Worm (Caenorhabditis elegans): Measurements from ENCODE around the gene F01D4.8.

The F01D4.8 gene

DNA sequence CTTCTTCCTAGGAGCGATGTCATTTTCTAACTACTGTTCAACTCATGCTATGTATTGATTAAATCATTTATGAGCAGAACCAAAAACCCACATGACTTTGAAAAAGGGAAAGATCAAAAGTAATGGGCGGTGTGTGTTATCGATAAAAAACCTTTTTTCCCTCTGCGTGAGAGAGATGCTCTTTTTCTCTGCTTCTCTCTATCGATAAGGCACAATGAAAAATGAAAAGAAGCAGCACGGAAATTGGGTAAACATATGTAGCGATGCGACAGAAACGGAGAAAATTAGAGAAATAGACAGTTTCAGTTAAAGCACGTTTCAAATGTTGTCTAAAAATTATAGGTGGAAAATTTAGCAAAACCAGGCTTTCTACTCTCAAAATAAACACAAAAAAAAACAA, 49.4 kb upstream of the F01D4.8 start (continued):
- TF ChIP-seq let-607 (tag; optimal IDR thresholded peaks at IDR 0.05), result peak in 1 of 2 experiments; percentile 3
- TF ChIP-seq F22D6.2 (tag; optimal IDR thresholded peaks at IDR 0.05), result no peak
- TF ChIP-seq attf-6 (GFP tag; IDR thresholded peaks at IDR 0.05), result no peak
- peak; percentile 10 for TF ChIP-seq lin-40 (tag; optimal IDR thresholded peaks at IDR 0.05)
- no peak for TF ChIP-seq fkh-3 (tag; optimal IDR thresholded peaks at IDR 0.05)

DNA sequence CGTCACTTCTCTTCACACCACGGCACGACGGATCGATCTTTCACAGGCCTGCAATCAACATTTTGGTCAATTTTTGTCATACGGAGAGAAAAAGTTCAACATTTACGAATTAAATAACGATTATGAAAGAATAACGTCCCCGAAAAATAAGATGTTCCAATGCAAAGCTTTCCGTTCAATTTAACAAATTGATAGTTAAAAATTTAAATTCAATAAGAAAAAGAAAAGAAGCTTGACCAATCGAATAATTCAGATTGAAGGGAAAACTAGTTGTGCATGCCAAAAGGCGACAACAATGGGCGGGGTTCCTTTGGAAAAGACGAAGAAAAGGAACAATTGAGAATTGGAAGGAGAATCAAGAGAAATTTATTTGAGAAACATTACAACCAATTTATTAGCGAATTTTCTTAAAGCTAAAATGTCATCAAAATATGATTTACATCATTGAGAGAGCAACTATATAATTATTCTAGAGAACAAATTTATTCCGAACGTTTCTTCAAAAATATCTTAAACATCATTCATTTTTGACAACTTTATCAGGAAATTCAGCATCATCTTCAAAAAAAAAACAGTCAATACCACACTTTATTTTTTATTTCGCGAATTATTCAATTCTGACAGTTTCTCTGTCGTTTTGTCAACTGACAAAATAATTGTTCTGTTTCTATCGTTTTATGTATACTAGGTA, 48.8 kb upstream of the F01D4.8 start, which contains the start of gene tax-6:
tax-6 (minus strand) TSS at position 51 of the 691 bp plus-strand sequence.
- no peak for TF ChIP-seq ccch-3 (GFP tag; optimal IDR thresholded peaks at IDR 0.05)
- TF ChIP-seq hlh-26 (GFP tag; conservative IDR thresholded peaks at IDR 0.05), result no peak
- TF ChIP-seq ztf-26 (tag; optimal IDR thresholded peaks at IDR 0.05), result no peak
- no peak for TF ChIP-seq rcor-1 (GFP tag; IDR thresholded peaks at IDR 0.05)
- TF ChIP-seq ceh-58 (GFP tag; IDR thresholded peaks at IDR 0.05), result no peak
- TF ChIP-seq F49E8.2 (tag; optimal IDR thresholded peaks at IDR 0.05; ENCODE audit: insufficient read depth), result no peak
- TF ChIP-seq madf-10 (tag; optimal IDR thresholded peaks at IDR 0.05), result no peak
- no peak for TF ChIP-seq F57A8.1 (GFP tag; optimal IDR thresholded peaks at IDR 0.05)
- no peak for TF ChIP-seq ets-4 (GFP tag; optimal IDR thresholded peaks at IDR 0.05)
- TF ChIP-seq B0336.3 (GFP tag; IDR thresholded peaks at IDR 0.05), result no peak
- no peak for TF ChIP-seq F37B4.10 (GFP tag; IDR thresholded peaks at IDR 0.05)
- no peak for TF ChIP-seq cebp-1 (GFP tag; IDR thresholded peaks at IDR 0.05)
- no peak for TF ChIP-seq cebp-1 (tag; optimal IDR thresholded peaks at IDR 0.05)
- TF ChIP-seq F33H1.4 (GFP tag; IDR thresholded peaks at IDR 0.05), result no peak
- TF ChIP-seq ama-1 (optimal IDR thresholded peaks at IDR 0.05), result no peak
- TF ChIP-seq ama-1 (GFP tag; optimal IDR thresholded peaks at IDR 0.05), result no peak
- TF ChIP-seq ztf-22 (GFP tag; optimal IDR thresholded peaks at IDR 0.05), result no peak
- TF ChIP-seq hmg-20 (GFP tag; IDR thresholded peaks at IDR 0.05), result no peak
- no peak for TF ChIP-seq pha-4 (tag; optimal IDR thresholded peaks at IDR 0.05)
- TF ChIP-seq F57C9.4 (tag; optimal IDR thresholded peaks at IDR 0.05), result no peak
- no peak for TF ChIP-seq T07F8.4 (tag; optimal IDR thresholded peaks at IDR 0.05)

DNA sequence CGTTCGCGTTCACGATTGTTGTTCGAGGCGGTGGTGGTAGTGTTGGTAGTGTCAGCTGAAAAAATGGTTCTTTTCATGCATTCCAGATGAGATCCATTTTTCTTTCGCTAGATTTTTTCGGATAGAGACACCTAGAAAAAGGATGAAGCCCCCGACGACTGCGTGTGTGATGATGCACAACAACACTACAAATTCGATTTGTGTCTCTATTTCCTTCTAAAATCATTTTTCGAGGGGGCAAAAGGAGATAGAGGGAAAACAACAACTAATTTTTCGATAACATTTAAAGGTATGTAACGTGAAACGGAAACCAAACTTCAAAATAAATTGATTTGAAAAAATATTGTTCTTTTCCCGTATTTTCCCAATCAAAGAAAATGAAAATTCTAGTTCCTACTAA, 47.6 kb upstream of the F01D4.8 start:
- no peak for TF ChIP-seq hlh-26 (GFP tag; conservative IDR thresholded peaks at IDR 0.05)

DNA sequence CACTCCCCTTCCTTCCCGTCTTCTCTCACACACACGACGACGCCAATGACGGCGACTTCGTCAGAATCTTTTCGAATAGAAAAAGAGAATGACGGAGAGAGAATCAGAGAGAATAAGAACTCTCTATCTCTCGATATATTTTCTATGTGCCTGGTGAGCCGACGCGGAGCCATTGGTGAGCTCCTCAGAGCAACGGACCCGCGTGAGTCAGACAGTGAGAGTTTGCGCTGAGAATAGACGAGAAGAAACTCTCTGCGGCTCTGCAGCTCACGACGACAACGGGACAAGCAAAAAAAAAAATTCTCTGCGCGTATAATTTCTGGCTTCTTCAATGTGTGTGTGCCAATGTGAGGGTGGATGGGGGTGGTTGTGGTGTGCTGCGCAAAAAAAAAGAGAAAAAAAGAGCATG, 47.1 kb upstream of the F01D4.8 start:
- TF ChIP-seq gei-17 (GFP tag; optimal IDR thresholded peaks at IDR 0.05) (no peak), lsy-27 (tag; optimal IDR thresholded peaks at IDR 0.05; ENCODE audit: borderline replicate concordance, insufficient read depth) (no peak), egrh-3 (GFP tag; IDR thresholded peaks at IDR 0.05) (0 out of 2 replicates have a peak, but pooled peaks have one; percentile 4), F10E7.11 (tag; optimal IDR thresholded peaks at IDR 0.05) (no peak), B0336.3 (GFP tag; IDR thresholded peaks at IDR 0.05) (0 out of 2 replicates have a peak, but pooled peaks have one; percentile 10), somi-1 (GFP tag; optimal IDR thresholded peaks at IDR 0.05) (peak; percentile 14), ceh-27 (GFP tag; optimal IDR thresholded peaks at IDR 0.05) (peak; percentile 27), K11D2.4 (GFP tag; IDR thresholded peaks at IDR 0.05) (no peak), ceh-40 (GFP tag; IDR thresholded peaks at IDR 0.05) (no peak), mcd-1 (GFP tag; IDR thresholded peaks at IDR 0.05) (peak; percentile 28), fkh-3 (tag; optimal IDR thresholded peaks at IDR 0.05) (no peak), lin-35 (GFP tag; optimal IDR thresholded peaks at IDR 0.05) (peak in 1 of 3 experiments; percentile 11), dpff-1 (tag; optimal IDR thresholded peaks at IDR 0.05) (no peak), hmg-1.2 (GFP tag; IDR thresholded peaks at IDR 0.05) (peak; percentile 18; the same call in 1 of the 2 replicates), rcor-1 (GFP tag; IDR thresholded peaks at IDR 0.05) (peak; percentile 19; the same call in 1 of the 2 replicates), ztf-6 (GFP tag; IDR thresholded peaks at IDR 0.05) (no peak), unc-130 (GFP tag; optimal IDR thresholded peaks at IDR 0.05) (no peak), nhr-27 (tag; optimal IDR thresholded peaks at IDR 0.05) (no peak), pha-4 (tag; optimal IDR thresholded peaks at IDR 0.05) (no peak), cebp-2 (GFP tag; IDR thresholded peaks at IDR 0.05) (no peak), egl-44 (GFP tag; IDR thresholded peaks at IDR 0.05) (no peak), zfh-2 (GFP tag; conservative IDR thresholded peaks at IDR 0.05) (peak; percentile 85), ceh-58 (GFP tag; IDR thresholded peaks at IDR 0.05) (no peak)

Data from whole organism, young adult.